Fruit fly (Drosophila melanogaster) whole organism, embryonic: ENCODE measurements around the gene CG14277.

Source experiments
- ATbp ChIP-seq: fragments of 200-800 bp; sonication (Bioruptor generic); optimal IDR thresholded peaks from 2 replicates; lab custom pipeline; 2017; ENCODE audit warnings: missing biosample characterization, mild to moderate bottlenecking, missing genetic modification characterization, missing genetic modification reagents
- Bteb2 ChIP-seq: fragments of 200-800 bp; sonication (Bioruptor generic); optimal IDR thresholded peaks from 2 replicates; lab custom pipeline; 2016; ENCODE audit warnings: missing biosample characterization, missing genetic modification characterization
- C15 ChIP-seq: fragments of 200-800 bp; sonication (Bioruptor generic); IDR thresholded peaks from 3 replicates; pipeline ENCODE4 v1.3.6; 2022; ENCODE audit warnings: missing biosample characterization, missing genetic modification characterization
- CG11093 ChIP-seq: fragments of 200-800 bp; sonication (Bioruptor generic); IDR thresholded peaks from 3 replicates; pipeline ENCODE4 v1.3.6; 2022; ENCODE audit warnings: missing biosample characterization, missing genetic modification characterization
- CG11695 ChIP-seq: fragments of 200-800 bp; sonication (Bioruptor generic); IDR thresholded peaks from 3 replicates; pipeline ENCODE4 v1.3.6; 2022; ENCODE audit warnings: missing biosample characterization, missing genetic modification characterization
- CG12104 ChIP-seq: fragments of 200-800 bp; sonication (Bioruptor generic); optimal IDR thresholded peaks from 3 replicates; lab custom pipeline; 2016; ENCODE audit warnings: missing biosample characterization, missing genetic modification characterization
- CG18476 ChIP-seq: fragments of 200-800 bp; sonication (Bioruptor generic); optimal IDR thresholded peaks from 2 replicates; lab custom pipeline; 2016; ENCODE audit warnings: missing biosample characterization, mild to moderate bottlenecking, missing genetic modification characterization
- CG2202 ChIP-seq: fragments of 200-800 bp; sonication (Bioruptor generic); optimal IDR thresholded peaks from 2 replicates; lab custom pipeline; 2018; ENCODE audit warnings: missing biosample characterization, mild to moderate bottlenecking, missing genetic modification characterization
- CG30431 ChIP-seq: fragments of 200-800 bp; sonication (Bioruptor generic); optimal IDR thresholded peaks from 2 replicates; lab custom pipeline; 2017; ENCODE audit warnings: missing biosample characterization, missing genetic modification characterization
- CG31388 ChIP-seq: fragments of 200-800 bp; sonication (Bioruptor generic); optimal IDR thresholded peaks from 2 replicates; lab custom pipeline; 2016; ENCODE audit warnings: missing biosample characterization, missing genetic modification characterization
- CG32532 ChIP-seq: fragments of 200-800 bp; sonication (Bioruptor generic); IDR thresholded peaks from 2 replicates; pipeline ENCODE4 v1.3.6; 2022; ENCODE audit warnings: missing biosample characterization, missing genetic modification characterization
- CG3281 ChIP-seq: fragments of 200-800 bp; sonication (Bioruptor generic); optimal IDR thresholded peaks from 3 replicates; lab custom pipeline; 2017; ENCODE audit warnings: missing biosample characterization, mild to moderate bottlenecking, missing genetic modification characterization
- CG3847 ChIP-seq: fragments of 200-800 bp; sonication (Bioruptor generic); IDR thresholded peaks from 2 replicates; pipeline ENCODE4 v1.3.6; 2022; ENCODE audit warnings: missing biosample characterization, missing genetic modification characterization
- CG43689 ChIP-seq: fragments of 200-800 bp; sonication (Bioruptor generic); IDR thresholded peaks from 2 replicates; pipeline ENCODE4 v1.3.6; 2022; ENCODE audit warnings: missing biosample characterization, missing genetic modification characterization
- CG4617 ChIP-seq: fragments of 200-800 bp; sonication (Bioruptor generic); optimal IDR thresholded peaks from 3 replicates; lab custom pipeline; 2016; ENCODE audit warnings: missing biosample characterization, missing genetic modification characterization, borderline replicate concordance
- CG6683 ChIP-seq: fragments of 200-800 bp; sonication (Bioruptor generic); optimal IDR thresholded peaks from 2 replicates; lab custom pipeline; 2017; ENCODE audit warnings: missing biosample characterization, mild to moderate bottlenecking, missing genetic modification characterization, missing genetic modification reagents
- CG7372 ChIP-seq: fragments of 200-800 bp; sonication (Bioruptor generic); IDR thresholded peaks from 2 replicates; pipeline ENCODE4 v1.3.6; 2022; ENCODE audit warnings: missing biosample characterization, missing genetic modification characterization
- CG8478 ChIP-seq: fragments of >200 bp; optimal IDR thresholded peaks from 2 replicates; lab custom pipeline; 2018
- CG8944 ChIP-seq: fragments of 200-800 bp; sonication (Bioruptor generic); optimal IDR thresholded peaks from 3 replicates; lab custom pipeline; 2016; ENCODE audit warnings: missing biosample characterization, missing genetic modification characterization
- CG9727 ChIP-seq: fragments of 200-800 bp; sonication (Bioruptor generic); optimal IDR thresholded peaks from 3 replicates; lab custom pipeline; 2017; ENCODE audit warnings: missing biosample characterization, mild to moderate bottlenecking, missing genetic modification characterization
- CG9797 ChIP-seq: fragments of 200-800 bp; sonication (Bioruptor generic); optimal IDR thresholded peaks from 3 replicates; lab custom pipeline; 2018; ENCODE audit warnings: missing biosample characterization, mild to moderate bottlenecking, missing genetic modification characterization
- CG9932 ChIP-seq: fragments of 200-800 bp; sonication (Bioruptor generic); IDR thresholded peaks from 2 replicates; pipeline ENCODE4 v1.3.6; 2022; ENCODE audit warnings: missing biosample characterization, missing genetic modification characterization
- CoRest ChIP-seq: fragments of 200-800 bp; sonication (Bioruptor generic); optimal IDR thresholded peaks from 3 replicates; lab custom pipeline; 2018; ENCODE audit warnings: missing biosample characterization, mild to moderate bottlenecking, missing genetic modification characterization, moderate library complexity
- D19B ChIP-seq: fragments of 200-800 bp; sonication (Bioruptor generic); optimal IDR thresholded peaks from 2 replicates; lab custom pipeline; 2017; ENCODE audit warnings: missing biosample characterization, mild to moderate bottlenecking, missing genetic modification characterization
- Dad ChIP-seq: fragments of 200-800 bp; sonication (Bioruptor generic); optimal IDR thresholded peaks from 3 replicates; lab custom pipeline; 2016; ENCODE audit warnings: missing biosample characterization, missing genetic modification characterization
- HLHmδ ChIP-seq: fragments of 200-800 bp; sonication (Bioruptor generic); optimal IDR thresholded peaks from 2 replicates; lab custom pipeline; 2018; ENCODE audit warnings: missing biosample characterization, mild to moderate bottlenecking, missing genetic modification characterization, moderate library complexity
- Lhr ChIP-seq: fragments of 200-800 bp; sonication (Bioruptor generic); optimal IDR thresholded peaks from 3 replicates; lab custom pipeline; 2017; ENCODE audit warnings: mild to moderate bottlenecking, missing biosample characterization, missing genetic modification reagents, missing genetic modification characterization
- Mes4 ChIP-seq: fragments of 200-800 bp; sonication (Bioruptor generic); optimal IDR thresholded peaks from 2 replicates; lab custom pipeline; 2016; ENCODE audit warnings: missing biosample characterization, missing genetic modification characterization
- NFAT ChIP-seq: fragments of 200-800 bp; sonication (Bioruptor generic); IDR thresholded peaks from 2 replicates; pipeline ENCODE4 v1.3.6; 2022; ENCODE audit warnings: missing biosample characterization, missing genetic modification characterization
- Oaz ChIP-seq: fragments of 200-800 bp; sonication (Bioruptor generic); IDR thresholded peaks from 2 replicates; pipeline ENCODE4 v1.3.6; 2022; ENCODE audit warnings: missing biosample characterization, missing genetic modification characterization
- Oli ChIP-seq: fragments of 200-800 bp; sonication (Bioruptor generic); optimal IDR thresholded peaks from 2 replicates; lab custom pipeline; 2018; ENCODE audit warnings: missing biosample characterization, mild to moderate bottlenecking, missing genetic modification characterization, moderate library complexity
- Optix ChIP-seq: fragments of 200-800 bp; sonication (Bioruptor generic); IDR thresholded peaks from 3 replicates; pipeline ENCODE4 v1.3.6; 2022; ENCODE audit warnings: missing biosample characterization, missing genetic modification characterization
- Rx ChIP-seq: fragments of 200-800 bp; sonication (Bioruptor generic); IDR thresholded peaks from 2 replicates; pipeline ENCODE4 v1.3.6; 2022; ENCODE audit warnings: missing biosample characterization, missing genetic modification characterization
- Scr ChIP-seq: fragments of 200-800 bp; sonication (Bioruptor generic); IDR thresholded peaks from 2 replicates; pipeline ENCODE4 v1.3.6; 2022; ENCODE audit warnings: missing biosample characterization, missing genetic modification characterization; ENCODE audit not compliant: partially characterized antibody
- Usf ChIP-seq: fragments of 200-800 bp; sonication (Bioruptor generic); optimal IDR thresholded peaks from 2 replicates; lab custom pipeline; 2017; ENCODE audit warnings: missing genotype, missing biosample characterization, missing genetic modification characterization
- br ChIP-seq: fragments of >200 bp; optimal IDR thresholded peaks from 2 replicates; lab custom pipeline; 2017
- btn ChIP-seq: fragments of 200-800 bp; sonication (Bioruptor generic); optimal IDR thresholded peaks from 2 replicates; lab custom pipeline; 2016; ENCODE audit warnings: missing biosample characterization, missing genetic modification characterization
- cato ChIP-seq: fragments of 200-800 bp; sonication (Bioruptor generic); optimal IDR thresholded peaks from 2 replicates; lab custom pipeline; 2016; ENCODE audit warnings: missing biosample characterization, missing genetic modification characterization, borderline replicate concordance
- crc ChIP-seq: fragments of 200-800 bp; sonication (Bioruptor generic); optimal IDR thresholded peaks from 2 replicates; lab custom pipeline; 2016; ENCODE audit warnings: missing biosample characterization, missing genetic modification characterization
- fd102C ChIP-seq: fragments of 200-800 bp; sonication (Bioruptor generic); optimal IDR thresholded peaks from 2 replicates; lab custom pipeline; 2018; ENCODE audit warnings: missing biosample characterization, mild to moderate bottlenecking, missing genetic modification characterization, moderate library complexity
- fd3F ChIP-seq: fragments of 200-800 bp; sonication (Bioruptor generic); optimal IDR thresholded peaks from 2 replicates; lab custom pipeline; 2018; ENCODE audit warnings: missing biosample characterization, mild to moderate bottlenecking, missing genetic modification characterization, moderate library complexity
- gsb ChIP-seq: fragments of 200-800 bp; sonication (Bioruptor generic); IDR thresholded peaks from 2 replicates; pipeline ENCODE4 v1.3.6; 2022; ENCODE audit warnings: missing biosample characterization, missing genetic modification characterization
- ham ChIP-seq: fragments of 200-800 bp; sonication (Bioruptor generic); IDR thresholded peaks from 2 replicates; pipeline ENCODE4 v1.3.6; 2022; ENCODE audit warnings: missing biosample characterization, missing genetic modification characterization
- lov ChIP-seq, 2 experiments: fragments of 200-800 bp in 1 of 2; fragments of >200 bp in 1 of 2; sonication (Bioruptor generic) in 1 of 2; IDR thresholded peaks in 1 of 2; optimal IDR thresholded peaks in 1 of 2; 2 replicates in 1 of 2; 3 replicates in 1 of 2; pipeline versions ENCODE4 v1.3.6 to Lab custom; 2017 to 2022; ENCODE audit warnings: missing biosample characterization in 1 of 2, missing genetic modification characterization in 1 of 2
- nom ChIP-seq: fragments of 200-800 bp; sonication (Bioruptor generic); optimal IDR thresholded peaks from 2 replicates; lab custom pipeline; 2017; ENCODE audit warnings: missing biosample characterization, missing genetic modification characterization, mild to moderate bottlenecking, moderate library complexity, missing genetic modification reagents
- sc ChIP-seq, 3 experiments: fragments of >200 bp in 2 of 3; fragments of 200-800 bp in 1 of 3; sonication (Bioruptor generic) in 1 of 3; optimal IDR thresholded peaks; 2 replicates in 2 of 3; 3 replicates in 1 of 3; lab custom pipeline; 2017; ENCODE audit warnings: mild to moderate bottlenecking in 1 of 3, missing biosample characterization in 1 of 3, missing genetic modification characterization in 1 of 3, missing genetic modification reagents in 1 of 3
- slou ChIP-seq: fragments of 200-800 bp; sonication (Bioruptor generic); optimal IDR thresholded peaks from 3 replicates; lab custom pipeline; 2016; ENCODE audit warnings: missing biosample characterization, missing genetic modification characterization
- ssp ChIP-seq: fragments of 200-800 bp; sonication (Bioruptor generic); IDR thresholded peaks from 2 replicates; pipeline ENCODE4 v1.3.6; 2022; ENCODE audit warnings: missing biosample characterization, missing genetic modification characterization
- stwl ChIP-seq: fragments of 200-800 bp; sonication (Bioruptor generic); optimal IDR thresholded peaks from 3 replicates; lab custom pipeline; 2018; ENCODE audit warnings: missing biosample characterization, mild to moderate bottlenecking, missing genetic modification characterization, moderate library complexity
- sug ChIP-seq: fragments of 200-800 bp; optimal IDR thresholded peaks from 2 replicates; lab custom pipeline; 2019; ENCODE audit warnings: missing biosample characterization, mild to moderate bottlenecking, missing genetic modification characterization, moderate library complexity

CG14277 gene

DNA sequence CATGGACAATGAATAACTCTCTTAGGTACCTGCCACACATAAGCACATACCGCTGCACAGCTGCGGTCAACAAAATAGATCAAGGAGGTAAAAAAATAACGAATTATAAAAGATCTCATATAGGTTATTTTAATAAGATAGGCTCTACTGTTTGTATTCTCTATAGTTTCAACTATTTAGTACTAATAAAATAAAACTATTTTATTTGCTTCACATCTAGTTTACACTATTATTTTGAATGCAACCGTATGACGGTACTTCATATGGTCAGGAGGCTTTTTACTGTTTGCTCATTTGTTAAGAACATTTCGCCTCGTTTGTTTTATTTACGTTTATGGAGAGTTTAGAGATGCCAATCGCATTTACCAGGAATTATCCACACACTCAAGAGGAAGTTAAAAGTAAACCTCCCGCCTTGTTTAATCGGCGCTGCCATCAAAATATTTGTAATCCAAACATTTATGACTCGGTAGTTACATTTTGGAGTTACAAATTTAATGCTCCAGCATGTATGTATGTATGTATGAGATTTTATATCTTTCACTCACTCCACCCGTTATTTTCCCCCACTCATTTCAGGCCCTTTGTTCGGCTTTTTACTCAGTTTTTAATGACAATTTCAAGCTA, 32.8 kb downstream of the CG14277 start (continued):
- TF ChIP-seq Dad (GFP tag; lab: Kevin White, UChicago) (no peak), Scr (no peak), CG3281 (GFP tag; lab: Kevin White, UChicago) (peak; percentile 22), slou (GFP tag; lab: Kevin White, UChicago) (no peak), CG12104 (GFP tag; lab: Kevin White, UChicago) (peak; percentile 25), Optix (no peak), CG9727 (GFP tag; lab: Kevin White, UChicago) (peak; percentile 86), CG31388 (GFP tag; lab: Kevin White, UChicago) (no peak), sug (tag; lab: Kevin White, UChicago) (peak; percentile 4), br (no peak), CoRest (tag; lab: Kevin White, UChicago) (peak; percentile 67), CG32532 (GFP tag; lab: Robert Waterston, UW) (no peak), HLHmδ (GFP tag; lab: Kevin White, UChicago) (no peak), CG8478 (lab: Kevin White, UChicago) (no peak), nom (GFP tag; lab: Kevin White, UChicago) (peak; percentile 15), CG9797 (GFP tag; lab: Kevin White, UChicago) (no peak), btn (GFP tag; lab: Kevin White, UChicago) (no peak), D19B (GFP tag; lab: Kevin White, UChicago) (peak; percentile 21), cato (no peak), CG2202 (tag; lab: Kevin White, UChicago) (peak; percentile 36), CG7372 (GFP tag; lab: Robert Waterston, UW) (peak; percentile 16; the same call in 1 of the 2 replicates), CG3847 (GFP tag; lab: Robert Waterston, UW) (peak; percentile 46), lov (optimal IDR thresholded peaks at IDR 0.05; lab: Kevin White, UChicago) (no peak), lov (GFP tag; IDR thresholded peaks at IDR 0.05; lab: Robert Waterston, UW) (no peak), CG30431 (GFP tag; lab: Kevin White, UChicago) (peak; percentile 26), ATbp (peak; percentile 42), Rx (GFP tag; lab: Robert Waterston, UW) (no peak), CG43689 (no peak), fd102C (peak; percentile 64), CG4617 (GFP tag; lab: Kevin White, UChicago) (no peak), Lhr (GFP tag; lab: Kevin White, UChicago) (peak; percentile 19), CG8944 (GFP tag; lab: Kevin White, UChicago) (no peak), Oli (tag; lab: Kevin White, UChicago) (peak; percentile 76), CG9932 (no peak), sc (optimal IDR thresholded peaks at IDR 0.05; lab: Kevin White, UChicago) (no peak), sc (GFP tag; optimal IDR thresholded peaks at IDR 0.05; lab: Kevin White, UChicago) (peak; percentile 46), CG18476 (GFP tag; lab: Kevin White, UChicago) (peak; percentile 31), CG11093 (GFP tag; lab: Robert Waterston, UW) (no peak), C15 (no peak), Bteb2 (GFP tag; lab: Kevin White, UChicago) (peak; percentile 19), crc (GFP tag; lab: Kevin White, UChicago) (no peak), CG11695 (GFP tag; lab: Robert Waterston, UW) (peak; percentile 72), stwl (peak; percentile 24), ham (no peak), Oaz (GFP tag; lab: Robert Waterston, UW) (0 out of 2 replicates have a peak, but pooled peaks have one; percentile 24), ssp (GFP tag; lab: Robert Waterston, UW) (no peak), fd3F (GFP tag; lab: Kevin White, UChicago) (no peak), Mes4 (no peak), NFAT (GFP tag; lab: Robert Waterston, UW) (no peak), CG6683 (peak; percentile 8), gsb (GFP tag; lab: Robert Waterston, UW) (no peak), Usf (GFP tag; lab: Kevin White, UChicago) (no peak)
